Worm (Caenorhabditis elegans): Measurements from ENCODE around the gene Y105C5A.1.

- no peak for TF ChIP-seq nfya-1 (tag; optimal IDR thresholded peaks at IDR 0.05; ENCODE audit: borderline replicate concordance, insufficient read depth)
- TF ChIP-seq Y53G8AR.9 (GFP tag; conservative IDR thresholded peaks at IDR 0.05): no peak
- TF ChIP-seq unc-130 (GFP tag; optimal IDR thresholded peaks at IDR 0.05): no peak
- no peak for TF ChIP-seq nfyb-1 (GFP tag; IDR thresholded peaks at IDR 0.05)
- TF ChIP-seq F10E7.11 (tag; optimal IDR thresholded peaks at IDR 0.05): no peak
- no peak for TF ChIP-seq lin-40 (tag; optimal IDR thresholded peaks at IDR 0.05)
- TF ChIP-seq madf-10 (tag; optimal IDR thresholded peaks at IDR 0.05): no peak
- TF ChIP-seq snpc-4 (GFP tag; optimal IDR thresholded peaks at IDR 0.05): no peak
- peak in 3 of 4 experiments; percentile 58 to 67 (median 60) for TF ChIP-seq snpc-4 (tag; optimal IDR thresholded peaks at IDR 0.05)
- no peak for TF ChIP-seq atf-7 (tag; optimal IDR thresholded peaks at IDR 0.05)
- no peak for TF ChIP-seq ama-1 (optimal IDR thresholded peaks at IDR 0.05)
- no peak for TF ChIP-seq ama-1 (GFP tag; optimal IDR thresholded peaks at IDR 0.05)
- TF ChIP-seq F22D6.2 (tag; optimal IDR thresholded peaks at IDR 0.05): no peak
- no peak for TF ChIP-seq hlh-26 (GFP tag; conservative IDR thresholded peaks at IDR 0.05)
- TF ChIP-seq cebp-1 (GFP tag; IDR thresholded peaks at IDR 0.05): no peak
- TF ChIP-seq cebp-1 (tag; optimal IDR thresholded peaks at IDR 0.05): no peak
- TF ChIP-seq aptf-3 (GFP tag; IDR thresholded peaks at IDR 0.05): no peak
These were observed 42.2 kb upstream of the Y105C5A.1 start for ce11 chrIV:15606396-15606795.

All from whole organism, young adult.